Worm (Caenorhabditis elegans) whole organism, L1 larva: ENCODE data around the gene F31E8.5.

ENCODE experiments used
- egl-13 ChIP-seq: sonication (generic microtip); optimal IDR thresholded peaks from 2 replicates; lab custom pipeline; 2016; ENCODE audit warnings: missing genotype, missing genetic modification reagents, missing genetic modification characterization, missing compliant biosample characterization
- isw-1 ChIP-seq: fragments of 200-800 bp; sonication (Bioruptor generic); IDR thresholded peaks from 2 replicates; pipeline ENCODE4 v1.3.6; 2022; ENCODE audit warnings: missing genetic modification characterization, missing compliant biosample characterization
- lin-35 ChIP-seq, 2 experiments: fragments of 150-350 bp; optimal IDR thresholded peaks; 2 replicates each; lab custom pipeline; 2014; ENCODE audit warnings: missing biosample characterization in 2 of 2, missing genetic modification characterization in 2 of 2, missing genetic modification reagents in 2 of 2
- nhr-20 ChIP-seq: sonication (generic microtip); optimal IDR thresholded peaks from 2 replicates; lab custom pipeline; 2016; ENCODE audit warnings: mild to moderate bottlenecking, missing genetic modification characterization, missing compliant biosample characterization
- snu-23 ChIP-seq: sonication (generic microtip); optimal IDR thresholded peaks from 2 replicates; lab custom pipeline; 2016; ENCODE audit warnings: missing genetic modification characterization, missing compliant biosample characterization
- unc-98 ChIP-seq: fragments of 200-800 bp; sonication (Bioruptor generic); IDR thresholded peaks from 2 replicates; pipeline ENCODE4 v1.3.6; 2022; ENCODE audit warnings: missing genetic modification characterization, missing compliant biosample characterization

Gene F31E8.5

DNA sequence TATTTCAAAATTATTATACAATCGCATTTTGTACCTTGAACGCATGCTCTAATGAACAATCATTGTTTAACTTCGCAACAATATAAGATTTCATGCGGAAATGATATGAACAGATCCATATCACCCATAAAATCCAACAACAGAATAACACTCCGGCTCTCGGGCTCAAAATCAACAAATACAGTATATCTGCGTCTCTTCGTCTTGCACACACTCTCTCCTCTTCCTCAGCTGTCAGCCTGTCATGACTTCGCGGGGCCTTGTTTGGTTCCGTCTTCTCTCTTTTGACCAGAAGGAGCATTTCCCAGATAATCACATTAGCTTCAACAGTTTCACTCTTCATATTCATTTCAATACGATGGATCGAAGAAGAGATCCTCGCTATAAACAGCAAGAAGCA is 50.8 kb downstream of the F31E8.5 start, which contains the start of gene F41G3.3:
Gene F41G3.3, plus strand, starts transcription at position 301 of the 400 bp plus-strand sequence.
- TF ChIP-seq snu-23 (GFP tag; lab: Kevin White, UChicago): no peak
- no peak for TF ChIP-seq lin-35 (GFP tag; optimal IDR thresholded peaks at IDR 0.05; lab: Kevin White, UChicago)
- no peak for TF ChIP-seq unc-98 (GFP tag; lab: Robert Waterston, UW)
- no peak for TF ChIP-seq egl-13
- TF ChIP-seq nhr-20 (tag; lab: Kevin White, UChicago): no peak
- TF ChIP-seq isw-1 (GFP tag; lab: Robert Waterston, UW): no peak
- TF ChIP-seq, all 84 proteins: peak for 0
